Worm (Caenorhabditis elegans) whole organism, L4 larva: ENCODE results near the gene selt-1.1.

Experiments
- ama-1 ChIP-seq: fragments of 150-350 bp; optimal IDR thresholded peaks from 2 replicates; lab custom pipeline; 2014; ENCODE audit warnings: inconsistent platforms, mixed read lengths
- daf-16 ChIP-seq, 3 experiments: sonication (generic microtip); optimal IDR thresholded peaks; 2 replicates each; lab custom pipeline; 2016 to 2017; ENCODE audit warnings: missing genetic modification characterization in 3 of 3, missing genetic modification reagents in 3 of 3, mild to moderate bottlenecking in 2 of 3, missing compliant biosample characterization in 2 of 3, missing biosample characterization in 1 of 3, moderate library complexity in 1 of 3
- daf-19 ChIP-seq: fragments of 200-800 bp; sonication (Bioruptor generic); conservative IDR thresholded peaks from 2 replicates; pipeline ENCODE4 v1.3.6; 2022; ENCODE audit warnings: missing genetic modification characterization, missing compliant biosample characterization
- dmd-6 ChIP-seq: fragments of 200-800 bp; sonication (Bioruptor generic); IDR thresholded peaks from 2 replicates; pipeline ENCODE4 v1.3.6; 2022; ENCODE audit warnings: missing genetic modification reagents, missing genetic modification characterization, missing compliant biosample characterization
- dmd-9 ChIP-seq: fragments of 200-800 bp; sonication (Bioruptor generic); IDR thresholded peaks from 2 replicates; pipeline ENCODE4 v1.3.6; 2022; ENCODE audit warnings: missing genetic modification reagents, missing genetic modification characterization, missing compliant biosample characterization
- dve-1 ChIP-seq: sonication (generic microtip); optimal IDR thresholded peaks from 2 replicates; lab custom pipeline; 2017; ENCODE audit warnings: antibody characterized with exemption, mild to moderate bottlenecking, missing genetic modification characterization, missing compliant biosample characterization; ENCODE audit not compliant: insufficient read depth
- egl-27 ChIP-seq: sonication (generic microtip); optimal IDR thresholded peaks from 3 replicates; lab custom pipeline; 2017; ENCODE audit warnings: missing biosample characterization, missing genetic modification reagents, missing genetic modification characterization
- egl-43 ChIP-seq: fragments of 200-800 bp; sonication (Bioruptor generic); IDR thresholded peaks from 2 replicates; pipeline ENCODE4 v1.3.6; 2022; ENCODE audit warnings: missing genetic modification reagents, missing genetic modification characterization, missing compliant biosample characterization
- hlh-11 ChIP-seq: fragments of 200-800 bp; sonication (Bioruptor generic); optimal IDR thresholded peaks from 2 replicates; lab custom pipeline; 2018; ENCODE audit warnings: mild to moderate bottlenecking, missing genetic modification characterization, missing compliant biosample characterization
- hmg-1.1 ChIP-seq: fragments of 200-800 bp; sonication (Bioruptor generic); IDR thresholded peaks from 2 replicates; pipeline ENCODE4 v1.3.6; 2022; ENCODE audit warnings: missing genetic modification reagents, missing genetic modification characterization, missing compliant biosample characterization
- madf-5 ChIP-seq, 2 experiments: fragments of 200-800 bp; sonication (Bioruptor generic); IDR thresholded peaks; 2 replicates each; pipeline ENCODE4 v1.3.6; 2022; ENCODE audit warnings: missing compliant biosample characterization in 2 of 2, missing genetic modification characterization in 2 of 2
- mdt-29 ChIP-seq: fragments of 200-800 bp; sonication (Bioruptor generic); IDR thresholded peaks from 2 replicates; pipeline ENCODE4 v1.3.6; 2022; ENCODE audit warnings: missing genetic modification reagents, missing genetic modification characterization, missing compliant biosample characterization
- mxl-3 ChIP-seq: fragments of 200-800 bp; sonication (Bioruptor generic); optimal IDR thresholded peaks from 2 replicates; lab custom pipeline; 2018; ENCODE audit warnings: mild to moderate bottlenecking, missing genetic modification characterization, missing compliant biosample characterization
- nhr-237 ChIP-seq: sonication (generic microtip); optimal IDR thresholded peaks from 2 replicates; lab custom pipeline; 2017; ENCODE audit warnings: missing biosample characterization, missing genetic modification characterization
- nhr-25 ChIP-seq: sonication (generic microtip); optimal IDR thresholded peaks from 2 replicates; lab custom pipeline; 2017; ENCODE audit warnings: missing genetic modification characterization, mild to moderate bottlenecking, missing compliant biosample characterization, antibody characterized with exemption, moderate library complexity, borderline replicate concordance; ENCODE audit not compliant: insufficient read depth
- nhr-28 ChIP-seq: fragments of 150-350 bp; optimal IDR thresholded peaks from 2 replicates; lab custom pipeline; 2014; ENCODE audit warnings: missing biosample characterization, missing genetic modification characterization
- nhr-6 ChIP-seq: fragments of 150-350 bp; optimal IDR thresholded peaks from 2 replicates; lab custom pipeline; 2014; ENCODE audit warnings: missing biosample characterization, missing genetic modification characterization
- nhr-77 ChIP-seq: fragments of 150-350 bp; optimal IDR thresholded peaks from 2 replicates; lab custom pipeline; 2014; ENCODE audit warnings: missing biosample characterization, missing genetic modification characterization
- php-3 ChIP-seq: fragments of 200-800 bp; sonication (Bioruptor generic); IDR thresholded peaks from 2 replicates; pipeline ENCODE4 v1.3.6; 2022; ENCODE audit warnings: missing genetic modification reagents, missing genetic modification characterization, missing compliant biosample characterization
- pqm-1 ChIP-seq: sonication (generic microtip); optimal IDR thresholded peaks from 2 replicates; lab custom pipeline; 2017; ENCODE audit warnings: missing biosample characterization, missing genetic modification characterization
- saeg-2 ChIP-seq: fragments of 200-800 bp; sonication (Bioruptor generic); IDR thresholded peaks from 2 replicates; pipeline ENCODE4 v1.3.6; 2022; ENCODE audit warnings: missing genetic modification reagents, missing genetic modification characterization, missing compliant biosample characterization
- skn-1 ChIP-seq: fragments of 150-350 bp; optimal IDR thresholded peaks from 2 replicates; lab custom pipeline; 2014; ENCODE audit warnings: missing biosample characterization, missing genetic modification characterization
- tra-1 ChIP-seq: fragments of 200-800 bp; sonication (Bioruptor generic); IDR thresholded peaks from 2 replicates; pipeline ENCODE4 v1.3.6; 2022; ENCODE audit warnings: missing genetic modification reagents, missing genetic modification characterization, missing compliant biosample characterization
- unc-62 ChIP-seq, 3 experiments: fragments of 150-350 bp in 1 of 3; sonication (generic microtip); optimal IDR thresholded peaks in 2 of 3; peaks in 1 of 3; 1 replicate in 1 of 3; 2 replicates in 2 of 3; lab custom pipeline; 2014 to 2017; ENCODE audit warnings: missing biosample characterization in 3 of 3, missing genetic modification characterization in 3 of 3, missing genetic modification reagents in 3 of 3, missing genotype in 1 of 3

The selt-1.1 gene

DNA sequence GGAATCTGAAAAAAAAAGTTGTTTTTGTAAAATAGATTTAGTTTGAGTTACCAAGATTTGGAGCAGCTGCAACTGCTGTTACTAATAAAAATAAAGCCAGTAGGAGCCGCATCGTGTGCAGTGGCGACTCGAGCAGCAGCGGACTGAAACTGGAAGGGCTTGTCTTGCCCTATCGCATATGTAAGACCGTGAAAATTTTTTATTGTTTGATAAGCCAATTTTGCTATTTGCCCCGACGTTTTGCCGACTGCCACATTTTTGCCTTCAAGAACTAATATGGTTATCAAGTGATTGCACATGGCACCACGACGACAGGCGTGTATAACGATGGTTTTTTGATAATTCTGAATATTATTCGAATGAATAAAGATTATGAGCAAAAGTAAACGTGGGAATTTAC is 46.6 kb downstream of the selt-1.1 start, which contains the start of gene T25C12.3 (continued):
- TF ChIP-seq unc-62 (GFP tag; optimal IDR thresholded peaks at IDR 0.05 in 1 of 2; lab: Kevin White, UChicago) (peak in 1 of 2 experiments; percentile 72), unc-62 (tag; optimal IDR thresholded peaks at IDR 0.05; lab: Kevin White, UChicago) (no peak), nhr-237 (no peak), php-3 (GFP tag; lab: Robert Waterston, UW) (peak; percentile 64; the same call in 1 of the 2 replicates), daf-19 (GFP tag; lab: Robert Waterston, UW) (no peak), hmg-1.1 (GFP tag; lab: Robert Waterston, UW) (no peak), madf-5 (GFP tag; IDR thresholded peaks at IDR 0.05; lab: Robert Waterston, UW) (no peak), nhr-25 (no peak), skn-1 (tag; lab: Kevin White, UChicago) (no peak), mdt-29 (no peak), tra-1 (GFP tag; lab: Robert Waterston, UW) (peak; percentile 43), saeg-2 (no peak), nhr-6 (tag; lab: Kevin White, UChicago) (no peak), nhr-28 (tag; lab: Kevin White, UChicago) (peak; percentile 47), egl-27 (no peak), ama-1 (lab: Kevin White, UChicago) (no peak), mxl-3 (peak; percentile 50)

DNA sequence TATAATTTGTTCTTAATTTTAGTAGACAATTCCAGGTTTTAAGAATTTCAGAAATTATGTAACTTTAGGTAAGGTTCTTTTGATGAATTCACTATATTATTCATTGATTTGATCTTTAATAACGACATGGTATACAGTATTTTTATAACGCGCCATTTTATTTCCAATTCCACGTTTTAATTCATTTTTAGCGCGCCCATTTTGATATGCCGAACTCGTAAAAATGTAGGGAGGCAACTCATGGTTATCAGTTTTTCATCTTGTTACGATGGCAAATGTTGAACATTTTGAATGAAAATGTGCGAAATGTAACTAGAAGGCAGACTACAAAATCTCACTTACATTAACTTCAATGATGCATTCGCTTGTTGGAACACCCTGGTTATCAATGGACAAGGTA is 47.4 kb downstream of the selt-1.1 start:
- no peak for TF ChIP-seq daf-16 (GFP tag; optimal IDR thresholded peaks at IDR 0.05; lab: Kevin White, UChicago)
- peak; percentile 35 for TF ChIP-seq daf-16 (tag; optimal IDR thresholded peaks at IDR 0.05; lab: Kevin White, UChicago)
- peak; percentile 7 for TF ChIP-seq hlh-11 (tag; lab: Kevin White, UChicago)
- TF ChIP-seq egl-43 (GFP tag; lab: Robert Waterston, UW): no peak
- TF ChIP-seq pqm-1: peak; percentile 77
- no peak for TF ChIP-seq tra-1 (GFP tag; lab: Robert Waterston, UW)
- peak; percentile 88 for TF ChIP-seq nhr-28 (tag; lab: Kevin White, UChicago)
- no peak for TF ChIP-seq dmd-9 (GFP tag; lab: Robert Waterston, UW)
- peak; percentile 27; the same call in 1 of the 2 replicates for TF ChIP-seq dmd-6 (GFP tag; lab: Robert Waterston, UW)
- TF ChIP-seq dve-1: peak; percentile 45
- peak; percentile 84 for TF ChIP-seq php-3 (GFP tag; lab: Robert Waterston, UW)
- peak; percentile 1 for TF ChIP-seq nhr-77 (tag; lab: Kevin White, UChicago)
